Fruit fly (Drosophila melanogaster): Measurements from ENCODE around the gene GstD9.

Gene GstD9

DNA sequence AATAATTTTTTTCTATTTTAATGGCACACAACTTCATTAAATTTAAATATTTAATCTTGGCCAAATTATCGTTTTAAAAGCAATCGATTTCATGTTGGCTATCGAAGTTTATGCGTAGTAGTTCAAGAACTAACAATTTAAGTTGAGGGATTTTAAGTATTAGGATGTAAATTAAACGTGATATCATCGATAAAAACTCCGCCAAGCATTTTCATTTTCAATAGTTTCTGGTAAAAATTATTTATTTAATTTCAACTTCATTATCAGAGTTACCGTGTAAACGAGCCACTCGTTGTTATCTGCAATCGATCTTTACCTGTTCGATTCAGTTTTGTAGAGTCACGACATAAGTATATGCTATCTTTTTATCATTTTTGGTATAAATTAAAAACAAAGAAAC, 35.6 kb upstream of the GstD9 start (continued):
- peak; percentile 88 for TF ChIP-seq CG11085 (GFP tag; IDR thresholded peaks at IDR 0.05)
- TF ChIP-seq gcm (GFP tag; optimal IDR thresholded peaks at IDR 0.05): peak; percentile 98
- TF ChIP-seq CG33213 (GFP tag; optimal IDR thresholded peaks at IDR 0.05): peak; percentile 99
- TF ChIP-seq caup (GFP tag; optimal IDR thresholded peaks at IDR 0.05; ENCODE audit: severe bottlenecking): peak; percentile 97
- TF ChIP-seq pfk (GFP tag; optimal IDR thresholded peaks at IDR 0.05): peak; percentile 76
- peak; percentile 90 for TF ChIP-seq dati (GFP tag; IDR thresholded peaks at IDR 0.05)
- TF ChIP-seq inv (GFP tag; IDR thresholded peaks at IDR 0.05; ENCODE audit: partially characterized antibody): no peak
- TF ChIP-seq CG3163 (GFP tag; optimal IDR thresholded peaks at IDR 0.05): peak; percentile 75
- TF ChIP-seq seq (GFP tag; IDR thresholded peaks at IDR 0.05): peak; percentile 97
- TF ChIP-seq CG17829 (tag; optimal IDR thresholded peaks at IDR 0.05): peak; percentile 99
- peak; percentile 82 for TF ChIP-seq CG4360 (GFP tag; IDR thresholded peaks at IDR 0.05)
- peak; percentile 91 for TF ChIP-seq CG9609 (GFP tag; optimal IDR thresholded peaks at IDR 0.05)
- peak; percentile 72; the same call in 1 of the 2 replicates for TF ChIP-seq GATAe (GFP tag; conservative IDR thresholded peaks at IDR 0.05)
- peak; percentile 88 for TF ChIP-seq fu2 (GFP tag; optimal IDR thresholded peaks at IDR 0.05)
- peak; percentile 94 for TF ChIP-seq Abd-B (GFP tag; optimal IDR thresholded peaks at IDR 0.05)
- TF ChIP-seq CG15269 (tag; optimal IDR thresholded peaks at IDR 0.05): peak; percentile 98
- peak; percentile 90 for TF ChIP-seq Atf-2 (GFP tag; optimal IDR thresholded peaks at IDR 0.05)
- TF ChIP-seq ab (GFP tag; optimal IDR thresholded peaks at IDR 0.05): peak; percentile 73
- peak; percentile 94 for TF ChIP-seq TFAM (GFP tag; optimal IDR thresholded peaks at IDR 0.05)
- TF ChIP-seq nmo (GFP tag; optimal IDR thresholded peaks at IDR 0.05): peak; percentile 99
- TF ChIP-seq CG16779 (GFP tag; IDR thresholded peaks at IDR 0.05): peak; percentile 92
- peak; percentile 63 for TF ChIP-seq ro (GFP tag; IDR thresholded peaks at IDR 0.05)
- TF ChIP-seq Ptx1 (GFP tag; IDR thresholded peaks at IDR 0.05): peak; percentile 94
- peak; percentile 97 for TF ChIP-seq CG1024 (GFP tag; IDR thresholded peaks at IDR 0.05)
- TF ChIP-seq eyg (GFP tag; optimal IDR thresholded peaks at IDR 0.05): peak; percentile 91
- peak; percentile 80; the same call in 1 of the 2 replicates for TF ChIP-seq CG9215 (GFP tag; IDR thresholded peaks at IDR 0.05)
- peak; percentile 92 for TF ChIP-seq Vsx1 (GFP tag; optimal IDR thresholded peaks at IDR 0.05)
- peak; percentile 76 for TF ChIP-seq CG4282 (GFP tag; optimal IDR thresholded peaks at IDR 0.05)
- peak; percentile 86 for TF ChIP-seq disco-r (GFP tag; optimal IDR thresholded peaks at IDR 0.05)
- peak; percentile 93 for TF ChIP-seq wdn (GFP tag; IDR thresholded peaks at IDR 0.05)
- TF ChIP-seq CG10321 (GFP tag; IDR thresholded peaks at IDR 0.05): peak; percentile 81
- TF ChIP-seq CG3281 (GFP tag; optimal IDR thresholded peaks at IDR 0.05): peak; percentile 97
- peak; percentile 91 for TF ChIP-seq croc (GFP tag; conservative IDR thresholded peaks at IDR 0.05)
- TF ChIP-seq ATbp (GFP tag; optimal IDR thresholded peaks at IDR 0.05): peak; percentile 99
- peak in 1 of 2 experiments; percentile 67 for TF ChIP-seq crp (GFP tag; optimal IDR thresholded peaks at IDR 0.05)
- peak; percentile 99 for TF ChIP-seq fd96Cb (tag; optimal IDR thresholded peaks at IDR 0.05)
- TF ChIP-seq sug (tag; optimal IDR thresholded peaks at IDR 0.05): peak; percentile 97
- TF ChIP-seq Max (GFP tag; optimal IDR thresholded peaks at IDR 0.05): peak; percentile 100
- TF ChIP-seq crc (GFP tag; optimal IDR thresholded peaks at IDR 0.05): peak; percentile 91
- TF ChIP-seq Ada2b (GFP tag; IDR thresholded peaks at IDR 0.05): peak; percentile 99
- TF ChIP-seq prd (optimal IDR thresholded peaks at IDR 0.05): no peak
- TF ChIP-seq prd (GFP tag; IDR thresholded peaks at IDR 0.05): peak; percentile 97
- TF ChIP-seq CG11723 (GFP tag; optimal IDR thresholded peaks at IDR 0.05): peak; percentile 94
- peak; percentile 94 for TF ChIP-seq CG30431 (GFP tag; optimal IDR thresholded peaks at IDR 0.05)
- peak; percentile 96 for TF ChIP-seq CG7987 (GFP tag; optimal IDR thresholded peaks at IDR 0.05)
- no peak for TF ChIP-seq CG14860 (GFP tag; IDR thresholded peaks at IDR 0.05; ENCODE audit: partially characterized antibody)
- TF ChIP-seq CG11504 (tag; optimal IDR thresholded peaks at IDR 0.05): peak; percentile 97
- TF ChIP-seq ac (GFP tag; optimal IDR thresholded peaks at IDR 0.05): peak; percentile 95
- peak; percentile 96 for TF ChIP-seq Camta (GFP tag; optimal IDR thresholded peaks at IDR 0.05)
- peak; percentile 52 for TF ChIP-seq Dref (GFP tag; IDR thresholded peaks at IDR 0.05)
- TF ChIP-seq NK7.1 (GFP tag; optimal IDR thresholded peaks at IDR 0.05): peak; percentile 95
